Worm (Caenorhabditis elegans) whole organism, L1 larva: ENCODE results near the gene F21A3.2.

Experiments
- C34B4.2 ChIP-seq: sonication (generic microtip); optimal IDR thresholded peaks from 2 replicates; lab custom pipeline; 2017; ENCODE audit warnings: mild to moderate bottlenecking, missing genetic modification characterization, missing compliant biosample characterization
- dpl-1 ChIP-seq, 3 experiments: fragments of 150-350 bp in 2 of 3; sonication (generic microtip) in 1 of 3; optimal IDR thresholded peaks; 2 replicates each; lab custom pipeline; 2014 to 2017; ENCODE audit warnings: missing biosample characterization in 3 of 3, missing genetic modification characterization in 3 of 3, missing genetic modification reagents in 3 of 3
- egl-27 ChIP-seq, 2 experiments: fragments of 150-350 bp in 1 of 2; sonication (generic microtip); optimal IDR thresholded peaks; 3 replicates each; lab custom pipeline; 2017 to 2018; ENCODE audit warnings: missing biosample characterization in 2 of 2, missing genetic modification characterization in 2 of 2, missing genetic modification reagents in 2 of 2
- mep-1 ChIP-seq: fragments of 150-350 bp; optimal IDR thresholded peaks from 2 replicates; lab custom pipeline; 2014; ENCODE audit warnings: missing biosample characterization, missing genetic modification characterization
- nhr-12 ChIP-seq: sonication (generic microtip); optimal IDR thresholded peaks from 2 replicates; lab custom pipeline; 2017; ENCODE audit warnings: missing biosample characterization, missing genetic modification characterization
- nhr-77 ChIP-seq: fragments of 150-350 bp; optimal IDR thresholded peaks from 2 replicates; lab custom pipeline; 2014; ENCODE audit warnings: missing biosample characterization, missing genetic modification characterization
- nhr-84 ChIP-seq: sonication (generic microtip); optimal IDR thresholded peaks from 2 replicates; lab custom pipeline; 2017; ENCODE audit warnings: missing biosample characterization, missing genetic modification characterization
- pax-3 ChIP-seq: fragments of 200-800 bp; sonication (Bioruptor generic); optimal IDR thresholded peaks from 2 replicates; lab custom pipeline; 2018; ENCODE audit warnings: mild to moderate bottlenecking, missing genetic modification characterization, moderate library complexity, missing compliant biosample characterization
- snpc-4 ChIP-seq: fragments of 150-350 bp; optimal IDR thresholded peaks from 2 replicates; lab custom pipeline; 2014; ENCODE audit warnings: missing biosample characterization, missing genetic modification characterization
- xbp-1 ChIP-seq: sonication (generic microtip); optimal IDR thresholded peaks from 2 replicates; lab custom pipeline; 2016; ENCODE audit warnings: missing genetic modification characterization, missing compliant biosample characterization

DNA sequence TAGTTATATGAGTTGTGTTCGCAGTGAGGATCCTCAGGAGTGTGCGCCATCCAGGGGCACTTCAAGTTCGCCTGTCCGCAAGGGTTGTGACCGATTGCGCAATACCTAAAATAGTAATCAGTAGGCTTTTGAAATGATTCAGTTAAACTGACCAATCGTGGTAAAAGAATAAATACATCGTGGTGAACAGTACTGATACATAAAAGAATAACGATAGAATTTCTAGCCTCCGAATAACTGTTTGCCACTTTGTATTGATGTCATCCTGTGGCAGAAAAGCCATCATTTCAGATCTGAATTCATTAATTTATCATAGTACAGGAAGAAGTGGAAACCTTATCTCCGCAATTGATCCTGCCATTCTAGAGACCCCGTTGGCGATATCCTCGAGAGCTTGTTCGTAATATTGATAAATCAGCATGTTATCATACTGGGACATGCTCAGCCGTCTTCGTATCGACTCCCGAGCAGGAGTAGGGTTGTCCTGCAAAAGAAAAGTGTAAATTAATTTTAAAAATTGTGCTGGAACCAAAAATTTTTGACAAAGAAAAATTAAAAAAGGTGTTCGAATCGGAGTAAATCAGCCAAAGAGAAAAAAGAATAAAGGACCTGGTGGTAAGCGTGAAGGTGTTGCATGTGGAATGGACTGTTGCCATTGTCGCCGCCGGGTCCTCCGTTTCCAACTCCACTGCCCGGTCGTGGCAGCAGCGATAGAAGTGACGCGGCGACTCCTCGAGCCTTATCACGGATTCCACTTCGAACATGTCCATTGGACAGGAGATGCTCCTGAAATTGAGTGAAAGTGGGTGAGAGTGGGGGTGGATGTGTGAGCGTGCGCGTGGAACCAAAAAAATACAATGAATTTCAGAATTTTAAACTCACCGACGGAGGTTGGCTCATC is 20.7 kb downstream of the F21A3.2 start:
- TF ChIP-seq nhr-84 (no peak), nhr-77 (tag; lab: Kevin White, UChicago) (no peak), pax-3 (tag; lab: Kevin White, UChicago) (no peak), mep-1 (tag; lab: Kevin White, UChicago) (no peak), nhr-12 (no peak), xbp-1 (tag; lab: Kevin White, UChicago) (no peak), snpc-4 (tag; lab: Kevin White, UChicago) (no peak), egl-27 (tag; optimal IDR thresholded peaks at IDR 0.05; lab: Kevin White, UChicago) (no peak), dpl-1 (GFP tag; optimal IDR thresholded peaks at IDR 0.05; lab: Kevin White, UChicago) (no peak), C34B4.2 (tag; lab: Kevin White, UChicago) (no peak)
